Worm (Caenorhabditis elegans) whole organism, L1 larva: Measurements from ENCODE around the gene his-3.

Source experiments
- aly-2 ChIP-seq: fragments of 150-350 bp; optimal IDR thresholded peaks from 2 replicates; lab custom pipeline; 2014; ENCODE audit warnings: missing biosample characterization, missing genetic modification characterization
- elt-3 ChIP-seq, 6 experiments: fragments of 150-350 bp in 1 of 6; sonication (generic microtip); optimal IDR thresholded peaks; 2 replicates each; lab custom pipeline; 2017 to 2018; ENCODE audit warnings: missing biosample characterization in 6 of 6, missing genetic modification characterization in 6 of 6, inconsistent platforms in 1 of 6
- fkh-10 ChIP-seq: sonication (generic microtip); optimal IDR thresholded peaks from 2 replicates; lab custom pipeline; 2017; ENCODE audit warnings: missing biosample characterization, missing genetic modification reagents, missing genetic modification characterization
- lir-3 ChIP-seq: sonication (generic microtip); optimal IDR thresholded peaks from 2 replicates; lab custom pipeline; 2016; ENCODE audit warnings: mild to moderate bottlenecking, missing genetic modification characterization, moderate library complexity, missing compliant biosample characterization; ENCODE audit not compliant: poor library complexity
- mab-9 ChIP-seq: fragments of 200-800 bp; sonication (Bioruptor generic); IDR thresholded peaks from 2 replicates; pipeline ENCODE4 v1.3.6; 2022; ENCODE audit warnings: missing genetic modification reagents, missing genetic modification characterization, missing compliant biosample characterization
- nhr-11 ChIP-seq: fragments of 150-350 bp; optimal IDR thresholded peaks from 2 replicates; lab custom pipeline; 2014; ENCODE audit warnings: missing biosample characterization, missing genetic modification characterization
- unc-30 ChIP-seq: sonication (generic microtip); optimal IDR thresholded peaks from 2 replicates; lab custom pipeline; 2017; ENCODE audit warnings: missing biosample characterization, missing genetic modification characterization
- unc-98 ChIP-seq: fragments of 200-800 bp; sonication (Bioruptor generic); IDR thresholded peaks from 2 replicates; pipeline ENCODE4 v1.3.6; 2022; ENCODE audit warnings: missing genetic modification characterization, missing compliant biosample characterization
- zag-1 ChIP-seq: fragments of 150-350 bp; optimal IDR thresholded peaks from 2 replicates; lab custom pipeline; 2014; ENCODE audit warnings: missing biosample characterization, missing genetic modification characterization

ce11 chrV:16047052-16047451 lies 6.4 kb downstream of the his-3 start:
- TF ChIP-seq elt-3 (tag; optimal IDR thresholded peaks at IDR 0.05; lab: Kevin White, UChicago) (no peak), unc-98 (GFP tag; lab: Robert Waterston, UW) (no peak), aly-2 (tag; lab: Kevin White, UChicago) (no peak), unc-30 (tag; lab: Kevin White, UChicago) (no peak), mab-9 (GFP tag; lab: Robert Waterston, UW) (no peak), lir-3 (tag; lab: Kevin White, UChicago) (no peak), fkh-10 (GFP tag; lab: Kevin White, UChicago) (no peak), nhr-11 (tag; lab: Kevin White, UChicago) (no peak), zag-1 (no peak)
